Fruit fly (Drosophila melanogaster): ENCODE measurements around the gene Prestin.

Gene Prestin

dm6 chr3L:17937315-17937714, 29.7 kb upstream of the Prestin start (continued):
- no peak for TF ChIP-seq lov (optimal IDR thresholded peaks at IDR 0.05)
- TF ChIP-seq lov (GFP tag; IDR thresholded peaks at IDR 0.05) = peak; percentile 68; the same call in 2 of the 3 replicates
- TF ChIP-seq gsb (GFP tag; IDR thresholded peaks at IDR 0.05) = no peak
- TF ChIP-seq CG6689 (GFP tag; IDR thresholded peaks at IDR 0.05) = no peak
- no peak for TF ChIP-seq CG10321 (GFP tag; IDR thresholded peaks at IDR 0.05)
- peak; percentile 22 for TF ChIP-seq nerfin-1 (tag; optimal IDR thresholded peaks at IDR 0.05)
- peak in 1 of 3 experiments; percentile 45 for TF ChIP-seq lola (GFP tag; optimal IDR thresholded peaks at IDR 0.05)
- no peak for TF ChIP-seq bigmax (GFP tag; optimal IDR thresholded peaks at IDR 0.05)
- no peak for TF ChIP-seq Hr3 (GFP tag; optimal IDR thresholded peaks at IDR 0.05)
- TF ChIP-seq ttk (GFP tag; IDR thresholded peaks at IDR 0.05) = no peak
- no peak for TF ChIP-seq row (GFP tag; IDR thresholded peaks at IDR 0.05)
- TF ChIP-seq CG4707 (GFP tag; optimal IDR thresholded peaks at IDR 0.05) = peak; percentile 0
- TF ChIP-seq hth (optimal IDR thresholded peaks at IDR 0.05) = no peak
- no peak for TF ChIP-seq CG10147 (GFP tag; optimal IDR thresholded peaks at IDR 0.05)
- TF ChIP-seq Adf1 (GFP tag; IDR thresholded peaks at IDR 0.05) = no peak
- peak; percentile 25; the same call in 1 of the 2 replicates for TF ChIP-seq vvl (GFP tag; IDR thresholded peaks at IDR 0.05)
- TF ChIP-seq Kr (GFP tag; optimal IDR thresholded peaks at IDR 0.05) = no peak
- TF ChIP-seq ato (GFP tag; IDR thresholded peaks at IDR 0.05; ENCODE audit: partially characterized antibody) = no peak
- TF ChIP-seq inv (GFP tag; IDR thresholded peaks at IDR 0.05; ENCODE audit: partially characterized antibody) = no peak
- no peak for TF ChIP-seq CG12236 (GFP tag; optimal IDR thresholded peaks at IDR 0.05)
- peak; percentile 57; the same call in 1 of the 2 replicates for TF ChIP-seq CG31441 (GFP tag; IDR thresholded peaks at IDR 0.05)
- peak; percentile 33 for TF ChIP-seq Sry-β (GFP tag; optimal IDR thresholded peaks at IDR 0.05)
- TF ChIP-seq CG7839 (tag; optimal IDR thresholded peaks at IDR 0.05) = no peak
- no peak for TF ChIP-seq h (optimal IDR thresholded peaks at IDR 0.05)
- no peak for TF ChIP-seq CG10654 (GFP tag; optimal IDR thresholded peaks at IDR 0.05)
- no peak for TF ChIP-seq CG2116 (GFP tag; optimal IDR thresholded peaks at IDR 0.05)
- TF ChIP-seq Oli (tag; optimal IDR thresholded peaks at IDR 0.05) = peak; percentile 37
- TF ChIP-seq CG14710 (tag; optimal IDR thresholded peaks at IDR 0.05) = peak; percentile 61
- TF ChIP-seq tx (GFP tag; optimal IDR thresholded peaks at IDR 0.05) = no peak
- no peak for TF ChIP-seq cas (GFP tag; IDR thresholded peaks at IDR 0.05)
- TF ChIP-seq CG10274 (GFP tag; optimal IDR thresholded peaks at IDR 0.05) = no peak
- no peak for TF ChIP-seq az2 (GFP tag; optimal IDR thresholded peaks at IDR 0.05)
- no peak for TF ChIP-seq CG7987 (GFP tag; optimal IDR thresholded peaks at IDR 0.05)
- no peak for TF ChIP-seq CG8290 (GFP tag; optimal IDR thresholded peaks at IDR 0.05)
- TF ChIP-seq CG8290 (tag; optimal IDR thresholded peaks at IDR 0.05) = peak in 1 of 2 experiments; percentile 33
- no peak for TF ChIP-seq dati (GFP tag; IDR thresholded peaks at IDR 0.05)
- TF ChIP-seq CG7963 (GFP tag; IDR thresholded peaks at IDR 0.05; ENCODE audit: partially characterized antibody) = no peak
- TF ChIP-seq dm (GFP tag; optimal IDR thresholded peaks at IDR 0.05) = no peak
- TF ChIP-seq CG1792 (GFP tag; optimal IDR thresholded peaks at IDR 0.05) = no peak
- TF ChIP-seq CrebB (tag; optimal IDR thresholded peaks at IDR 0.05) = no peak
- TF ChIP-seq CG17385 (GFP tag; optimal IDR thresholded peaks at IDR 0.05) = no peak
- no peak for TF ChIP-seq CG4404 (GFP tag; IDR thresholded peaks at IDR 0.05)
- no peak for TF ChIP-seq Antp (GFP tag; optimal IDR thresholded peaks at IDR 0.05)
- no peak for TF ChIP-seq usp (GFP tag; optimal IDR thresholded peaks at IDR 0.05)
- no peak for TF ChIP-seq PHDP (tag; optimal IDR thresholded peaks at IDR 0.05)
- peak; percentile 30 for TF ChIP-seq CG3407 (GFP tag; optimal IDR thresholded peaks at IDR 0.05)
- TF ChIP-seq CG7271 (tag; optimal IDR thresholded peaks at IDR 0.05) = peak; percentile 40
- no peak for TF ChIP-seq odd (GFP tag; optimal IDR thresholded peaks at IDR 0.05)
- TF ChIP-seq Lhr (GFP tag; optimal IDR thresholded peaks at IDR 0.05) = peak; percentile 30
- no peak for TF ChIP-seq Hmx (GFP tag; optimal IDR thresholded peaks at IDR 0.05)
- peak; percentile 36 for TF ChIP-seq sqz (GFP tag; optimal IDR thresholded peaks at IDR 0.05)
- no peak for TF ChIP-seq stc (GFP tag; IDR thresholded peaks at IDR 0.05)
- TF ChIP-seq Sox100B (GFP tag; optimal IDR thresholded peaks at IDR 0.05) = peak; percentile 55
